Worm (Caenorhabditis elegans) whole organism, L1 larva: ENCODE results near the gene scc-3.

Source experiments
- ceh-8 ChIP-seq: fragments of 200-800 bp; sonication (Bioruptor generic); optimal IDR thresholded peaks from 2 replicates; lab custom pipeline; 2018; ENCODE audit warnings: mild to moderate bottlenecking, missing genetic modification characterization, moderate library complexity, missing compliant biosample characterization
- ceh-82 ChIP-seq, 3 experiments: fragments of 150-350 bp in 1 of 3; sonication (generic microtip) in 2 of 3; optimal IDR thresholded peaks; 2 replicates each; lab custom pipeline; 2014 to 2017; ENCODE audit warnings: missing biosample characterization in 3 of 3, missing genetic modification characterization in 3 of 3
- ces-1 ChIP-seq: fragments of 150-350 bp; optimal IDR thresholded peaks from 2 replicates; lab custom pipeline; 2014; ENCODE audit warnings: missing biosample characterization, missing genetic modification reagents, missing genetic modification characterization
- fos-1 ChIP-seq: fragments of 150-350 bp; optimal IDR thresholded peaks from 2 replicates; lab custom pipeline; 2014; ENCODE audit warnings: missing biosample characterization, missing genetic modification characterization
- hlh-4 ChIP-seq: sonication (generic microtip); optimal IDR thresholded peaks from 2 replicates; lab custom pipeline; 2016; ENCODE audit warnings: mild to moderate bottlenecking, missing genetic modification characterization, missing compliant biosample characterization
- lin-13 ChIP-seq: fragments of 150-350 bp; optimal IDR thresholded peaks from 2 replicates; lab custom pipeline; 2014; ENCODE audit warnings: missing biosample characterization, missing genetic modification reagents, missing genetic modification characterization
- lin-15B ChIP-seq: fragments of 150-350 bp; sonication (generic microtip); optimal IDR thresholded peaks from 3 replicates; lab custom pipeline; 2014; ENCODE audit warnings: missing biosample characterization, missing genetic modification characterization
- nhr-11 ChIP-seq: fragments of 150-350 bp; optimal IDR thresholded peaks from 2 replicates; lab custom pipeline; 2014; ENCODE audit warnings: missing biosample characterization, missing genetic modification characterization
- nhr-237 ChIP-seq: fragments of 150-350 bp; optimal IDR thresholded peaks from 2 replicates; lab custom pipeline; 2014; ENCODE audit warnings: missing biosample characterization, missing genetic modification characterization
- nhr-76 ChIP-seq: sonication (generic microtip); optimal IDR thresholded peaks from 2 replicates; lab custom pipeline; 2017; ENCODE audit warnings: missing biosample characterization, missing genetic modification characterization
- pqm-1 ChIP-seq: sonication (generic microtip); optimal IDR thresholded peaks from 3 replicates; lab custom pipeline; 2017; ENCODE audit warnings: missing biosample characterization, missing genetic modification characterization
- unc-130 ChIP-seq: fragments of 150-350 bp; optimal IDR thresholded peaks from 2 replicates; lab custom pipeline; 2017; ENCODE audit warnings: missing biosample characterization, missing genetic modification characterization, inconsistent platforms
- zip-4 ChIP-seq: fragments of 200-800 bp; sonication (Bioruptor generic); optimal IDR thresholded peaks from 2 replicates; lab custom pipeline; 2018; ENCODE audit warnings: mild to moderate bottlenecking, missing genetic modification characterization, moderate library complexity, missing compliant biosample characterization

DNA sequence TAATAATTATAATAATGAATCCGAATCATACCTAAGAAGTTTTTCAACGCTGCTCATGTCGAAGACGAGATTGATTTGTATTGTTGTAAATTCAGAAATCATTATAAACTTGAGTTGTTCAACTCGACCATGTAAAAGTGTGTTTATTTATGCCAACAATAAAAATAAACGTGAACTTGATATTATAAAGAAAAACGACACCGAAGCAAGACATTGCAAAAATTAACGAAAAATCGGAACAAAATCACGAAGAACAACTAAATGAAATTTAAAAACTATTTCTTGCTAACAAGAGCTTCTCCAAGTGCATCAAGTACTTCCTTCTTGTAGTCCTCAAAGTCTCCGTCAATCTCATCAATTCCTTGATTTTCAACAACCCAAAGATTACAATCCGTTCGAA is 2.8 kb upstream of the scc-3 start, which contains the start of gene F18E2.15:
- no peak for TF ChIP-seq hlh-4 (tag; lab: Kevin White, UChicago)
- TF ChIP-seq ceh-8, result no peak
- no peak for TF ChIP-seq lin-15B (tag; lab: Kevin White, UChicago)
- no peak for TF ChIP-seq unc-130 (tag; lab: Kevin White, UChicago)
- no peak for TF ChIP-seq nhr-11 (tag; lab: Kevin White, UChicago)
- TF ChIP-seq nhr-237, result no peak
- TF ChIP-seq ces-1 (GFP tag; lab: Kevin White, UChicago), result no peak
- TF ChIP-seq fos-1 (tag; lab: Kevin White, UChicago), result no peak
- TF ChIP-seq lin-13, result no peak
- no peak for TF ChIP-seq ceh-82 (tag; optimal IDR thresholded peaks at IDR 0.05; lab: Kevin White, UChicago)
- no peak for TF ChIP-seq pqm-1 (tag; lab: Kevin White, UChicago)
- no peak for TF ChIP-seq zip-4 (GFP tag; lab: Kevin White, UChicago)
- TF ChIP-seq nhr-76 (tag; lab: Kevin White, UChicago), result no peak
